Fruit fly (Drosophila melanogaster): ENCODE measurements around the gene bap.

The bap gene

DNA sequence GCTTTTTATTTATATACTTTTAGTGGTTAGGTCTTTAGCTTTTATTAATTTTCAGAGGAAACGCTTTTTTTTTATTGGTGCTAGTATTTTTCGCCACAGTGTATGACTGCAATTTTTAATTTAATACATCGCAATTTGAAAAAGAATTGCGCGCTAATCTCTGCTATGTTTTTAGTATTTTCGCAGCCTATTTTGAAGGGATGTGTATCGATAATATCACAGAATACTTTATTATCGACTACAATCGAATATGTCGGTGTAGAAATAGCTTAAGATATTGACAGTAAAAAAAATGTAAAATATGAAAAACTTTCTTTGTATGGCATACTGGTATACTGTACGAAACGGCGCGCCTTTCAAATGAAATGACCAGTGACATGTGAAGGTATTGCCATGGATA, 18.0 kb downstream of the bap start (continued):
- no peak for TF ChIP-seq CG12155 (GFP tag; optimal IDR thresholded peaks at IDR 0.05)
- no peak for TF ChIP-seq Ada2b (GFP tag; IDR thresholded peaks at IDR 0.05)
- TF ChIP-seq Dref (GFP tag; IDR thresholded peaks at IDR 0.05): peak; percentile 82
- no peak for TF ChIP-seq caup (GFP tag; optimal IDR thresholded peaks at IDR 0.05; ENCODE audit: severe bottlenecking)
- TF ChIP-seq sob (GFP tag; IDR thresholded peaks at IDR 0.05): no peak
- TF ChIP-seq bcd (GFP tag; optimal IDR thresholded peaks at IDR 0.05): no peak
- no peak for TF ChIP-seq CG2120 (GFP tag; optimal IDR thresholded peaks at IDR 0.05)
- no peak for TF ChIP-seq dan (GFP tag; IDR thresholded peaks at IDR 0.05)
- no peak for TF ChIP-seq nerfin-1 (tag; optimal IDR thresholded peaks at IDR 0.05)
- no peak for TF ChIP-seq CG3838 (GFP tag; optimal IDR thresholded peaks at IDR 0.05)
- no peak for TF ChIP-seq CG1647 (GFP tag; optimal IDR thresholded peaks at IDR 0.05)
- TF ChIP-seq Chrac-16 (GFP tag; optimal IDR thresholded peaks at IDR 0.05): no peak
- TF ChIP-seq pzg (GFP tag; optimal IDR thresholded peaks at IDR 0.05): peak; percentile 73
- no peak for TF ChIP-seq ranshi (GFP tag; IDR thresholded peaks at IDR 0.05)
- peak; percentile 54 for TF ChIP-seq trem (tag; optimal IDR thresholded peaks at IDR 0.05)
- peak; percentile 43; the same call in 2 of the 3 replicates for TF ChIP-seq CG6791 (GFP tag; IDR thresholded peaks at IDR 0.05; ENCODE audit: partially characterized antibody)
- peak; percentile 71 for TF ChIP-seq amos (GFP tag; IDR thresholded peaks at IDR 0.05; ENCODE audit: partially characterized antibody)
- TF ChIP-seq CG13287 (GFP tag; IDR thresholded peaks at IDR 0.05; ENCODE audit: partially characterized antibody): peak; percentile 79; the same call in 1 of the 2 replicates
- TF ChIP-seq E2f2 (GFP tag; IDR thresholded peaks at IDR 0.05): peak; percentile 99
- no peak for TF ChIP-seq tup (GFP tag; optimal IDR thresholded peaks at IDR 0.05)
- peak; percentile 48 for TF ChIP-seq CG10267 (tag; optimal IDR thresholded peaks at IDR 0.05)
- peak; percentile 20 for TF ChIP-seq phol (tag; optimal IDR thresholded peaks at IDR 0.05)
- no peak for TF ChIP-seq chm (GFP tag; IDR thresholded peaks at IDR 0.05)
- no peak for TF ChIP-seq Sry-β (GFP tag; optimal IDR thresholded peaks at IDR 0.05)
- no peak for TF ChIP-seq CG14860 (GFP tag; IDR thresholded peaks at IDR 0.05; ENCODE audit: partially characterized antibody)
- peak; percentile 54 for TF ChIP-seq CG14710 (tag; optimal IDR thresholded peaks at IDR 0.05)
- no peak for TF ChIP-seq CG17186 (GFP tag; optimal IDR thresholded peaks at IDR 0.05)
- TF ChIP-seq gfzf (GFP tag; optimal IDR thresholded peaks at IDR 0.05): peak; percentile 55
- TF ChIP-seq CG34224 (GFP tag; IDR thresholded peaks at IDR 0.05; ENCODE audit: partially characterized antibody): peak; percentile 50
- no peak for TF ChIP-seq Fer2 (tag; optimal IDR thresholded peaks at IDR 0.05)
- TF ChIP-seq CG3407 (GFP tag; optimal IDR thresholded peaks at IDR 0.05): no peak
- no peak for TF ChIP-seq CG30431 (GFP tag; optimal IDR thresholded peaks at IDR 0.05)
- no peak for TF ChIP-seq CG7786 (GFP tag; optimal IDR thresholded peaks at IDR 0.05)
- peak; percentile 24; the same call in 1 of the 2 replicates for TF ChIP-seq inv (GFP tag; IDR thresholded peaks at IDR 0.05; ENCODE audit: partially characterized antibody)
- TF ChIP-seq Scr (GFP tag; IDR thresholded peaks at IDR 0.05; ENCODE audit: partially characterized antibody): peak; percentile 62
- TF ChIP-seq gem (tag; optimal IDR thresholded peaks at IDR 0.05): no peak
- TF ChIP-seq CG17829 (tag; optimal IDR thresholded peaks at IDR 0.05): peak; percentile 31
- no peak for TF ChIP-seq CG18619 (GFP tag; optimal IDR thresholded peaks at IDR 0.05)
- TF ChIP-seq Mrtf (GFP tag; IDR thresholded peaks at IDR 0.05): no peak
- TF ChIP-seq Opbp (GFP tag; IDR thresholded peaks at IDR 0.05; ENCODE audit: partially characterized antibody): peak; percentile 62; the same call in 1 of the 3 replicates
- no peak for TF ChIP-seq CG8944 (GFP tag; optimal IDR thresholded peaks at IDR 0.05)
- TF ChIP-seq kni (GFP tag; optimal IDR thresholded peaks at IDR 0.05): no peak
- TF ChIP-seq Bteb2 (GFP tag; optimal IDR thresholded peaks at IDR 0.05): no peak
- TF ChIP-seq CG4730 (GFP tag; IDR thresholded peaks at IDR 0.05): no peak
- no peak for TF ChIP-seq btn (GFP tag; optimal IDR thresholded peaks at IDR 0.05)
- peak; percentile 71 for TF ChIP-seq Bgb (GFP tag; IDR thresholded peaks at IDR 0.05; ENCODE audit: partially characterized antibody)
- no peak for TF ChIP-seq CG5245 (GFP tag; optimal IDR thresholded peaks at IDR 0.05)
- no peak for TF ChIP-seq CG10654 (GFP tag; optimal IDR thresholded peaks at IDR 0.05)
- no peak for TF ChIP-seq gce (GFP tag; IDR thresholded peaks at IDR 0.05)
- TF ChIP-seq HmgD (GFP tag; optimal IDR thresholded peaks at IDR 0.05): no peak
